Worm (Caenorhabditis elegans) whole organism, young adult: ENCODE results near the gene Y49F6B.8.

ENCODE experiments used
- B0019.2 ChIP-seq: fragments of 200-800 bp; sonication (Bioruptor generic); conservative IDR thresholded peaks from 2 replicates; pipeline ENCODE4 v1.3.6; 2022; ENCODE audit warnings: missing genetic modification reagents, missing genetic modification characterization, missing compliant biosample characterization
- B0336.3 ChIP-seq: fragments of 200-800 bp; sonication (Bioruptor generic); IDR thresholded peaks from 2 replicates; pipeline ENCODE4 v1.3.6; 2022; ENCODE audit warnings: missing genetic modification characterization, missing compliant biosample characterization
- D2030.7 ChIP-seq: fragments of 200-800 bp; sonication (Bioruptor generic); IDR thresholded peaks from 2 replicates; pipeline ENCODE4 v1.3.6; 2022; ENCODE audit warnings: missing genetic modification reagents, missing genetic modification characterization, missing compliant biosample characterization
- F10E7.11 ChIP-seq: sonication (generic microtip); optimal IDR thresholded peaks from 2 replicates; lab custom pipeline; 2017; ENCODE audit warnings: mild to moderate bottlenecking, missing genetic modification characterization, moderate library complexity, missing compliant biosample characterization
- F33H1.4 ChIP-seq: fragments of 200-800 bp; sonication (Bioruptor generic); IDR thresholded peaks from 2 replicates; pipeline ENCODE4 v1.3.6; 2022; ENCODE audit warnings: missing genetic modification reagents, missing genetic modification characterization, missing compliant biosample characterization
- T07F8.4 ChIP-seq: sonication (generic microtip); optimal IDR thresholded peaks from 2 replicates; lab custom pipeline; 2016; ENCODE audit warnings: mild to moderate bottlenecking, missing genetic modification characterization, moderate library complexity, missing compliant biosample characterization
- Y53F4B.3 ChIP-seq: fragments of 200-800 bp; sonication (Bioruptor generic); IDR thresholded peaks from 2 replicates; pipeline ENCODE4 v1.3.6; 2022; ENCODE audit warnings: missing genetic modification reagents, missing genetic modification characterization, missing compliant biosample characterization
- Y53G8AR.9 ChIP-seq: fragments of 200-800 bp; sonication (Bioruptor generic); conservative IDR thresholded peaks from 2 replicates; pipeline ENCODE4 v1.3.6; 2022; ENCODE audit warnings: missing genetic modification reagents, missing genetic modification characterization, missing compliant biosample characterization
- Y95B8A.8 ChIP-seq: fragments of 200-800 bp; sonication (Bioruptor generic); IDR thresholded peaks from 2 replicates; pipeline ENCODE4 v1.3.6; 2022; ENCODE audit warnings: missing genetic modification reagents, missing genetic modification characterization, missing compliant biosample characterization
- aptf-2 ChIP-seq: fragments of 200-800 bp; sonication (Bioruptor generic); conservative IDR thresholded peaks from 2 replicates; pipeline ENCODE4 v1.3.6; 2022; ENCODE audit warnings: missing genetic modification reagents, missing genetic modification characterization, missing compliant biosample characterization
- attf-6 ChIP-seq: fragments of 200-800 bp; sonication (Bioruptor generic); IDR thresholded peaks from 2 replicates; pipeline ENCODE4 v1.3.6; 2022; ENCODE audit warnings: missing genetic modification reagents, missing genetic modification characterization, missing compliant biosample characterization
- bed-1 ChIP-seq: fragments of 200-800 bp; sonication (Bioruptor generic); IDR thresholded peaks from 2 replicates; pipeline ENCODE4 v1.3.6; 2022; ENCODE audit warnings: missing genetic modification reagents, missing genetic modification characterization, missing compliant biosample characterization
- ceh-100 ChIP-seq: fragments of 200-800 bp; sonication (Bioruptor generic); IDR thresholded peaks from 2 replicates; pipeline ENCODE4 v1.3.6; 2022; ENCODE audit warnings: missing genetic modification reagents, missing genetic modification characterization, missing compliant biosample characterization
- ceh-40 ChIP-seq: fragments of 200-800 bp; sonication (Bioruptor generic); IDR thresholded peaks from 2 replicates; pipeline ENCODE4 v1.3.6; 2022; ENCODE audit warnings: missing genetic modification characterization, missing compliant biosample characterization
- chd-7 ChIP-seq: sonication (generic microtip); optimal IDR thresholded peaks from 2 replicates; lab custom pipeline; 2016; ENCODE audit warnings: mild to moderate bottlenecking, missing genetic modification characterization, moderate library complexity, missing compliant biosample characterization
- die-1 ChIP-seq: sonication (generic microtip); optimal IDR thresholded peaks from 2 replicates; lab custom pipeline; 2016; ENCODE audit warnings: missing genotype, mild to moderate bottlenecking, missing genetic modification characterization, missing compliant biosample characterization
- dox-1 ChIP-seq: fragments of 200-800 bp; sonication (Bioruptor generic); IDR thresholded peaks from 2 replicates; pipeline ENCODE4 v1.3.6; 2022; ENCODE audit warnings: missing genetic modification reagents, missing genetic modification characterization, missing compliant biosample characterization
- dpl-1 ChIP-seq: fragments of 150-350 bp; optimal IDR thresholded peaks from 2 replicates; lab custom pipeline; 2014; ENCODE audit warnings: missing biosample characterization, missing genetic modification reagents, missing genetic modification characterization
- egl-18 ChIP-seq: fragments of 200-800 bp; sonication (Bioruptor generic); IDR thresholded peaks from 2 replicates; pipeline ENCODE4 v1.3.6; 2022; ENCODE audit warnings: missing genetic modification reagents, missing genetic modification characterization, missing compliant biosample characterization
- ekl-4 ChIP-seq: fragments of 200-800 bp; sonication (Bioruptor generic); IDR thresholded peaks from 2 replicates; pipeline ENCODE4 v1.3.6; 2022; ENCODE audit warnings: missing genetic modification reagents, missing genetic modification characterization, missing compliant biosample characterization
- ets-4 ChIP-seq: fragments of 200-800 bp; sonication (Bioruptor generic); optimal IDR thresholded peaks from 2 replicates; lab custom pipeline; 2018; ENCODE audit warnings: mild to moderate bottlenecking, missing genetic modification characterization, missing compliant biosample characterization
- fkh-3 ChIP-seq: sonication (generic microtip); optimal IDR thresholded peaks from 2 replicates; lab custom pipeline; 2016; ENCODE audit warnings: mild to moderate bottlenecking, missing genetic modification characterization, missing compliant biosample characterization
- him-1 ChIP-seq: sonication (generic microtip); optimal IDR thresholded peaks from 2 replicates; lab custom pipeline; 2016; ENCODE audit warnings: missing genotype, missing genetic modification reagents, missing genetic modification characterization, missing compliant biosample characterization
- hlh-12 ChIP-seq: sonication (generic microtip); optimal IDR thresholded peaks from 2 replicates; lab custom pipeline; 2016; ENCODE audit warnings: missing genetic modification characterization, missing compliant biosample characterization
- hlh-26 ChIP-seq: fragments of 200-800 bp; sonication (Bioruptor generic); conservative IDR thresholded peaks from 2 replicates; pipeline ENCODE4 v1.3.6; 2022; ENCODE audit warnings: missing genetic modification reagents, missing genetic modification characterization, missing compliant biosample characterization
- hmg-1.2 ChIP-seq: fragments of 200-800 bp; sonication (Bioruptor generic); IDR thresholded peaks from 2 replicates; pipeline ENCODE4 v1.3.6; 2022; ENCODE audit warnings: missing genetic modification reagents, missing genetic modification characterization, missing compliant biosample characterization
- let-607 ChIP-seq, 2 experiments: fragments of 200-800 bp in 1 of 2; sonication (Bioruptor generic) in 1 of 2; sonication (generic microtip) in 1 of 2; optimal IDR thresholded peaks; 2 replicates each; lab custom pipeline; 2016 to 2018; ENCODE audit warnings: mild to moderate bottlenecking in 2 of 2, missing compliant biosample characterization in 2 of 2, missing genetic modification characterization in 2 of 2, moderate library complexity in 2 of 2, missing genotype in 1 of 2
- lin-54 ChIP-seq: fragments of 200-800 bp; sonication (Bioruptor generic); optimal IDR thresholded peaks from 2 replicates; lab custom pipeline; 2018; ENCODE audit warnings: mild to moderate bottlenecking, missing genetic modification characterization, missing compliant biosample characterization
- madf-8 ChIP-seq: fragments of 200-800 bp; sonication (Bioruptor generic); conservative IDR thresholded peaks from 2 replicates; pipeline ENCODE4 v1.3.6; 2022; ENCODE audit warnings: missing genetic modification reagents, missing genetic modification characterization, missing compliant biosample characterization
- mcd-1 ChIP-seq: fragments of 200-800 bp; sonication (Bioruptor generic); IDR thresholded peaks from 2 replicates; pipeline ENCODE4 v1.3.6; 2022; ENCODE audit warnings: missing genetic modification reagents, missing genetic modification characterization, missing compliant biosample characterization
- mel-28 ChIP-seq: sonication (generic microtip); optimal IDR thresholded peaks from 2 replicates; lab custom pipeline; 2016; ENCODE audit warnings: borderline replicate concordance, mild to moderate bottlenecking, missing genetic modification characterization, missing compliant biosample characterization
- mes-4 ChIP-seq: sonication (generic microtip); optimal IDR thresholded peaks from 2 replicates; lab custom pipeline; 2016; ENCODE audit warnings: missing genotype, missing genetic modification characterization, missing compliant biosample characterization
- mxl-1 ChIP-seq: sonication (generic microtip); optimal IDR thresholded peaks from 2 replicates; lab custom pipeline; 2016; ENCODE audit warnings: missing genetic modification characterization, missing compliant biosample characterization
- nfya-1 ChIP-seq: sonication (generic microtip); optimal IDR thresholded peaks from 2 replicates; lab custom pipeline; 2017; ENCODE audit warnings: antibody characterized with exemption, missing compliant biosample characterization, missing genetic modification characterization, borderline replicate concordance; ENCODE audit not compliant: insufficient read depth
- nfya-2 ChIP-seq: fragments of 200-800 bp; sonication (Bioruptor generic); IDR thresholded peaks from 2 replicates; pipeline ENCODE4 v1.3.6; 2022; ENCODE audit warnings: missing genetic modification reagents, missing genetic modification characterization, missing compliant biosample characterization
- nhr-80 ChIP-seq: sonication (generic microtip); optimal IDR thresholded peaks from 2 replicates; lab custom pipeline; 2016; ENCODE audit warnings: missing genetic modification characterization, missing compliant biosample characterization
- nhr-90 ChIP-seq: sonication (generic microtip); optimal IDR thresholded peaks from 2 replicates; lab custom pipeline; 2016; ENCODE audit warnings: missing genotype, mild to moderate bottlenecking, missing genetic modification characterization, missing compliant biosample characterization
- rpc-1 ChIP-seq, 2 experiments: fragments of 150-350 bp in 1 of 2; sonication (generic microtip) in 1 of 2; optimal IDR thresholded peaks; 2 replicates each; lab custom pipeline; 2014 to 2018; ENCODE audit warnings: missing biosample characterization in 1 of 2, missing genetic modification characterization in 1 of 2, missing genetic modification reagents in 1 of 2, missing genotype in 1 of 2
- snpc-1.3 ChIP-seq: sonication (generic microtip); optimal IDR thresholded peaks from 2 replicates; lab custom pipeline; 2017; ENCODE audit warnings: missing genetic modification characterization, mild to moderate bottlenecking, missing compliant biosample characterization, antibody characterized with exemption, moderate library complexity, missing genotype, missing genetic modification reagents; ENCODE audit not compliant: insufficient read depth
- somi-1 ChIP-seq: fragments of 200-800 bp; sonication (Bioruptor generic); optimal IDR thresholded peaks from 2 replicates; lab custom pipeline; 2018; ENCODE audit warnings: mild to moderate bottlenecking, missing genetic modification characterization, missing compliant biosample characterization
- unc-62 ChIP-seq: fragments of 150-350 bp; optimal IDR thresholded peaks from 2 replicates; lab custom pipeline; 2014; ENCODE audit warnings: missing biosample characterization, missing genetic modification reagents, missing genetic modification characterization
- ztf-18 ChIP-seq: sonication (generic microtip); optimal IDR thresholded peaks from 2 replicates; lab custom pipeline; 2016; ENCODE audit warnings: missing genotype, mild to moderate bottlenecking, missing genetic modification characterization, missing compliant biosample characterization
- ztf-22 ChIP-seq: fragments of 200-800 bp; sonication (Bioruptor generic); optimal IDR thresholded peaks from 2 replicates; lab custom pipeline; 2018; ENCODE audit warnings: mild to moderate bottlenecking, missing genetic modification characterization, moderate library complexity, missing compliant biosample characterization
- ztf-26 ChIP-seq: sonication (generic microtip); optimal IDR thresholded peaks from 2 replicates; lab custom pipeline; 2017; ENCODE audit warnings: missing genetic modification characterization, missing compliant biosample characterization
- ztf-6 ChIP-seq: fragments of 200-800 bp; sonication (Bioruptor generic); IDR thresholded peaks from 2 replicates; pipeline ENCODE4 v1.3.6; 2022; ENCODE audit warnings: missing genetic modification reagents, missing genetic modification characterization, missing compliant biosample characterization

Y49F6B.8 gene

ce11 chrII:3518961-3519544, 37.6 kb upstream of the Y49F6B.8 start, which contains the start of gene clec-126 (continued):
- TF ChIP-seq lin-54 (GFP tag; lab: Kevin White, UChicago), result peak; percentile 75
- TF ChIP-seq dox-1, result peak; percentile 89
- 0 out of 2 replicates have a peak, but pooled peaks have one; percentile 11 for TF ChIP-seq madf-8 (GFP tag; lab: Robert Waterston, UW)
- TF ChIP-seq nhr-90 (tag; lab: Kevin White, UChicago), result peak; percentile 96
- TF ChIP-seq let-607 (tag; optimal IDR thresholded peaks at IDR 0.05; lab: Kevin White, UChicago), result peak; percentile 11 to 75
- no peak for TF ChIP-seq egl-18
- TF ChIP-seq nhr-80 (tag; lab: Kevin White, UChicago), result peak; percentile 69
- TF ChIP-seq B0336.3 (GFP tag; lab: Robert Waterston, UW), result peak; percentile 91
- no peak for TF ChIP-seq ceh-40 (GFP tag; lab: Robert Waterston, UW)
- TF ChIP-seq bed-1 (GFP tag; lab: Robert Waterston, UW), result no peak
- peak; percentile 49 for TF ChIP-seq ceh-100 (GFP tag; lab: Robert Waterston, UW)
- TF ChIP-seq nfya-1, result no peak
- TF ChIP-seq mcd-1 (GFP tag; lab: Robert Waterston, UW), result peak; percentile 84
- TF ChIP-seq attf-6, result no peak
- peak; percentile 31 for TF ChIP-seq dpl-1 (GFP tag; lab: Kevin White, UChicago)
- TF ChIP-seq hlh-26 (GFP tag; lab: Robert Waterston, UW), result no peak
- no peak for TF ChIP-seq F10E7.11
- TF ChIP-seq Y95B8A.8, result 0 out of 2 replicates have a peak, but pooled peaks have one; percentile 21
- TF ChIP-seq mel-28, result no peak
- peak; percentile 77 for TF ChIP-seq somi-1 (GFP tag; lab: Kevin White, UChicago)
- peak; percentile 89 for TF ChIP-seq D2030.7 (GFP tag; lab: Robert Waterston, UW)
- no peak for TF ChIP-seq nfya-2 (GFP tag; lab: Robert Waterston, UW)
- TF ChIP-seq chd-7 (tag; lab: Kevin White, UChicago), result peak; percentile 59
- peak; percentile 29 for TF ChIP-seq hlh-12 (tag; lab: Kevin White, UChicago)
- TF ChIP-seq mes-4 (tag; lab: Kevin White, UChicago), result peak; percentile 77
- peak; percentile 77 for TF ChIP-seq ztf-18 (tag; lab: Kevin White, UChicago)
- peak; percentile 87 for TF ChIP-seq him-1 (tag; lab: Kevin White, UChicago)
- peak; percentile 42 for TF ChIP-seq F33H1.4 (GFP tag; lab: Robert Waterston, UW)
- peak; percentile 83 for TF ChIP-seq ekl-4
- peak; percentile 87 for TF ChIP-seq die-1
- TF ChIP-seq T07F8.4 (tag; lab: Kevin White, UChicago), result peak; percentile 90
- peak; percentile 80 for TF ChIP-seq snpc-1.3
- peak; percentile 59; the same call in 1 of the 2 replicates for TF ChIP-seq Y53G8AR.9
- peak; percentile 80 for TF ChIP-seq ztf-6
- TF ChIP-seq ztf-22 (GFP tag; lab: Kevin White, UChicago), result peak; percentile 56
- TF ChIP-seq Y53F4B.3 (GFP tag; lab: Robert Waterston, UW), result no peak
- peak; percentile 93 for TF ChIP-seq ztf-26 (tag; lab: Kevin White, UChicago)
- TF ChIP-seq rpc-1 (optimal IDR thresholded peaks at IDR 0.05; lab: Kevin White, UChicago), result peak; percentile 88
- peak; percentile 89 for TF ChIP-seq rpc-1 (tag; optimal IDR thresholded peaks at IDR 0.05; lab: Kevin White, UChicago)
- TF ChIP-seq, all 124 proteins: peak for 90

- TF ChIP-seq fkh-3 (tag; lab: Kevin White, UChicago), result no peak
- no peak for TF ChIP-seq T07F8.4 (tag; lab: Kevin White, UChicago)
- TF ChIP-seq ekl-4, result no peak
- TF ChIP-seq aptf-2 (GFP tag; lab: Robert Waterston, UW), result no peak
- no peak for TF ChIP-seq unc-62
- TF ChIP-seq mxl-1 (tag; lab: Kevin White, UChicago), result no peak
- peak; percentile 90 for TF ChIP-seq hmg-1.2
- TF ChIP-seq ets-4, result no peak
- TF ChIP-seq B0019.2 (GFP tag; lab: Robert Waterston, UW), result no peak
These were observed 34.7 kb upstream of the Y49F6B.8 start for ce11 chrII:3516175-3516574.
